Fruit fly (Drosophila melanogaster) whole organism, embryonic: Measurements from ENCODE around the gene Doa.

Experiments used
- ATbp ChIP-seq: fragments of 200-800 bp; sonication (Bioruptor generic); optimal IDR thresholded peaks from 2 replicates; lab custom pipeline; 2017; ENCODE audit warnings: missing biosample characterization, mild to moderate bottlenecking, missing genetic modification characterization, missing genetic modification reagents
- Abd-B ChIP-seq: fragments of 200-800 bp; sonication (Bioruptor generic); optimal IDR thresholded peaks from 2 replicates; lab custom pipeline; 2018; ENCODE audit warnings: missing biosample characterization, mild to moderate bottlenecking, missing genetic modification characterization, moderate library complexity
- B-H1 ChIP-seq: fragments of 200-800 bp; sonication (Bioruptor generic); IDR thresholded peaks from 3 replicates; pipeline ENCODE4 v1.3.6; 2022; ENCODE audit warnings: missing biosample characterization, missing genetic modification characterization
- CG10959 ChIP-seq: fragments of 200-800 bp; sonication (Bioruptor generic); IDR thresholded peaks from 2 replicates; pipeline ENCODE4 v1.3.6; 2022; ENCODE audit warnings: missing biosample characterization, missing genetic modification characterization
- CG11085 ChIP-seq: fragments of 200-800 bp; sonication (Bioruptor generic); IDR thresholded peaks from 2 replicates; pipeline ENCODE4 v1.3.6; 2022; ENCODE audit warnings: missing biosample characterization, missing genetic modification characterization
- CG11093 ChIP-seq: fragments of 200-800 bp; sonication (Bioruptor generic); IDR thresholded peaks from 3 replicates; pipeline ENCODE4 v1.3.6; 2022; ENCODE audit warnings: missing biosample characterization, missing genetic modification characterization
- CG11696 ChIP-seq: fragments of 200-800 bp; sonication (Bioruptor generic); IDR thresholded peaks from 2 replicates; pipeline ENCODE4 v1.3.6; 2022; ENCODE audit warnings: missing biosample characterization, missing genetic modification characterization
- CG12155 ChIP-seq: fragments of 200-800 bp; sonication (Bioruptor generic); optimal IDR thresholded peaks from 3 replicates; lab custom pipeline; 2016; ENCODE audit warnings: missing biosample characterization, missing genetic modification characterization
- CG12391 ChIP-seq: fragments of 200-800 bp; sonication (Bioruptor generic); optimal IDR thresholded peaks from 3 replicates; lab custom pipeline; 2018; ENCODE audit warnings: missing biosample characterization, mild to moderate bottlenecking, missing genetic modification characterization, moderate library complexity
- CG13123 ChIP-seq: fragments of 200-800 bp; sonication (Bioruptor generic); optimal IDR thresholded peaks from 2 replicates; lab custom pipeline; 2016; ENCODE audit warnings: missing biosample characterization, missing genetic modification characterization
- CG1603 ChIP-seq: fragments of 200-800 bp; sonication (Bioruptor generic); optimal IDR thresholded peaks from 2 replicates; lab custom pipeline; 2019; ENCODE audit warnings: missing biosample characterization, mild to moderate bottlenecking, missing genetic modification characterization, moderate library complexity
- CG2129 ChIP-seq: fragments of 200-800 bp; sonication (Bioruptor generic); IDR thresholded peaks from 2 replicates; pipeline ENCODE4 v1.3.6; 2022; ENCODE audit warnings: missing biosample characterization, missing genetic modification characterization; ENCODE audit not compliant: partially characterized antibody
- CG30020 ChIP-seq: fragments of 200-800 bp; optimal IDR thresholded peaks from 2 replicates; lab custom pipeline; 2019; ENCODE audit warnings: missing biosample characterization, mild to moderate bottlenecking, missing genetic modification characterization, moderate library complexity
- CG30431 ChIP-seq: fragments of 200-800 bp; sonication (Bioruptor generic); optimal IDR thresholded peaks from 2 replicates; lab custom pipeline; 2017; ENCODE audit warnings: missing biosample characterization, missing genetic modification characterization
- CG42726 ChIP-seq: fragments of 200-800 bp; sonication (Bioruptor generic); IDR thresholded peaks from 2 replicates; pipeline ENCODE4 v1.3.6; 2022; ENCODE audit warnings: missing biosample characterization, missing genetic modification characterization; ENCODE audit not compliant: partially characterized antibody
- CG4424 ChIP-seq: fragments of 200-800 bp; sonication (Bioruptor generic); optimal IDR thresholded peaks from 3 replicates; lab custom pipeline; 2016; ENCODE audit warnings: missing biosample characterization, missing genetic modification characterization
- CG6254 ChIP-seq: fragments of 200-800 bp; sonication (Bioruptor generic); optimal IDR thresholded peaks from 3 replicates; lab custom pipeline; 2017; ENCODE audit warnings: mild to moderate bottlenecking, missing biosample characterization, missing genetic modification reagents, missing genetic modification characterization
- CG8765 ChIP-seq: fragments of 200-800 bp; sonication (Bioruptor generic); IDR thresholded peaks from 2 replicates; pipeline ENCODE4 v1.3.6; 2022; ENCODE audit warnings: missing biosample characterization, missing genetic modification characterization
- CG8944 ChIP-seq: fragments of 200-800 bp; sonication (Bioruptor generic); optimal IDR thresholded peaks from 3 replicates; lab custom pipeline; 2016; ENCODE audit warnings: missing biosample characterization, missing genetic modification characterization
- CoRest ChIP-seq: fragments of 200-800 bp; sonication (Bioruptor generic); optimal IDR thresholded peaks from 3 replicates; lab custom pipeline; 2018; ENCODE audit warnings: missing biosample characterization, mild to moderate bottlenecking, missing genetic modification characterization, moderate library complexity
- Dip3 ChIP-seq: fragments of 200-800 bp; sonication (Bioruptor generic); optimal IDR thresholded peaks from 3 replicates; lab custom pipeline; 2016; ENCODE audit warnings: missing biosample characterization, missing genetic modification characterization
- Dll ChIP-seq: fragments of 200-800 bp; sonication (Bioruptor generic); IDR thresholded peaks from 4 replicates; pipeline ENCODE4 v1.3.6; 2022; ENCODE audit warnings: missing biosample characterization, missing genetic modification characterization; ENCODE audit not compliant: partially characterized antibody
- Doc3 ChIP-seq: fragments of 200-800 bp; sonication (Bioruptor generic); IDR thresholded peaks from 3 replicates; pipeline ENCODE4 v1.3.6; 2022; ENCODE audit warnings: missing biosample characterization, missing genetic modification characterization; ENCODE audit not compliant: partially characterized antibody
- Elba2 ChIP-seq: fragments of 200-800 bp; sonication (Bioruptor generic); optimal IDR thresholded peaks from 3 replicates; lab custom pipeline; 2016; ENCODE audit warnings: missing biosample characterization, missing genetic modification characterization
- Gsc ChIP-seq: fragments of 200-800 bp; sonication (Bioruptor generic); IDR thresholded peaks from 2 replicates; pipeline ENCODE4 v1.3.6; 2022; ENCODE audit warnings: missing biosample characterization, missing genetic modification characterization
- Hey ChIP-seq: fragments of 200-800 bp; sonication (Bioruptor generic); optimal IDR thresholded peaks from 3 replicates; lab custom pipeline; 2018; ENCODE audit warnings: missing biosample characterization, mild to moderate bottlenecking, missing genetic modification characterization
- Hr39 ChIP-seq: fragments of >200 bp; optimal IDR thresholded peaks from 2 replicates; lab custom pipeline; 2017
- Hsf ChIP-seq: fragments of 200-800 bp; sonication (Bioruptor generic); optimal IDR thresholded peaks from 3 replicates; lab custom pipeline; 2016; ENCODE audit warnings: missing biosample characterization, missing genetic modification characterization
- Lhr ChIP-seq: fragments of 200-800 bp; sonication (Bioruptor generic); optimal IDR thresholded peaks from 3 replicates; lab custom pipeline; 2017; ENCODE audit warnings: mild to moderate bottlenecking, missing biosample characterization, missing genetic modification reagents, missing genetic modification characterization
- NC2α ChIP-seq: fragments of 200-800 bp; sonication (Bioruptor generic); optimal IDR thresholded peaks from 2 replicates; lab custom pipeline; 2016; ENCODE audit warnings: missing biosample characterization, missing genetic modification characterization
- Sin3A ChIP-seq: fragments of >200 bp; optimal IDR thresholded peaks from 2 replicates; lab custom pipeline; 2018
- Tbp ChIP-seq: fragments of >200 bp; optimal IDR thresholded peaks from 2 replicates; lab custom pipeline; 2018; ENCODE audit warnings: missing biosample characterization, missing genetic modification characterization
- Xrp1 ChIP-seq: fragments of 200-800 bp; sonication (Bioruptor generic); IDR thresholded peaks from 2 replicates; pipeline ENCODE4 v1.3.6; 2022; ENCODE audit warnings: missing biosample characterization, missing genetic modification characterization
- ato ChIP-seq: fragments of 200-800 bp; sonication (Bioruptor generic); IDR thresholded peaks from 2 replicates; pipeline ENCODE4 v1.3.6; 2022; ENCODE audit warnings: missing biosample characterization, missing genetic modification characterization; ENCODE audit not compliant: partially characterized antibody
- caup ChIP-seq: fragments of 200-800 bp; sonication (Bioruptor generic); optimal IDR thresholded peaks from 3 replicates; lab custom pipeline; 2017; ENCODE audit warnings: missing biosample characterization, mild to moderate bottlenecking, missing genetic modification characterization, moderate library complexity; ENCODE audit not compliant: severe bottlenecking
- chn ChIP-seq: fragments of 200-800 bp; sonication (Bioruptor generic); optimal IDR thresholded peaks from 2 replicates; lab custom pipeline; 2016; ENCODE audit warnings: missing biosample characterization, missing genetic modification characterization
- da ChIP-seq: fragments of 200-800 bp; sonication (Bioruptor generic); optimal IDR thresholded peaks from 2 replicates; lab custom pipeline; 2016; ENCODE audit warnings: missing biosample characterization, missing genetic modification characterization
- en ChIP-seq: fragments of 200-800 bp; sonication (Bioruptor generic); optimal IDR thresholded peaks from 2 replicates; lab custom pipeline; 2016; ENCODE audit warnings: missing biosample characterization, missing genetic modification characterization
- esg ChIP-seq: fragments of 200-800 bp; sonication (Bioruptor generic); conservative IDR thresholded peaks from 2 replicates; pipeline ENCODE4 v1.3.6; 2022; ENCODE audit warnings: missing biosample characterization, missing genetic modification characterization
- eyg ChIP-seq: fragments of 200-800 bp; sonication (Bioruptor generic); optimal IDR thresholded peaks from 3 replicates; lab custom pipeline; 2016; ENCODE audit warnings: missing biosample characterization, missing genetic modification characterization
- gcm ChIP-seq: fragments of 200-800 bp; sonication (Bioruptor generic); optimal IDR thresholded peaks from 2 replicates; lab custom pipeline; 2019; ENCODE audit warnings: missing biosample characterization, mild to moderate bottlenecking, missing genetic modification characterization, moderate library complexity
- gfzf ChIP-seq: fragments of 200-800 bp; sonication (Bioruptor generic); optimal IDR thresholded peaks from 2 replicates; lab custom pipeline; 2016; ENCODE audit warnings: missing biosample characterization, mild to moderate bottlenecking, missing genetic modification characterization, moderate library complexity
- jigr1 ChIP-seq: fragments of 200-800 bp; sonication (Bioruptor generic); IDR thresholded peaks from 3 replicates; pipeline ENCODE4 v1.3.6; 2022; ENCODE audit warnings: missing biosample characterization, missing genetic modification characterization
- lab ChIP-seq: fragments of 200-800 bp; sonication (Bioruptor generic); optimal IDR thresholded peaks from 3 replicates; lab custom pipeline; 2017; ENCODE audit warnings: missing biosample characterization, missing genetic modification characterization, mild to moderate bottlenecking, moderate library complexity, missing genetic modification reagents
- lbe ChIP-seq: fragments of 200-800 bp; sonication (Bioruptor generic); optimal IDR thresholded peaks from 2 replicates; lab custom pipeline; 2016; ENCODE audit warnings: missing biosample characterization, mild to moderate bottlenecking, missing genetic modification characterization
- lola ChIP-seq, 3 experiments: fragments of >200 bp in 2 of 3; fragments of 200-800 bp in 1 of 3; sonication (Bioruptor generic) in 1 of 3; optimal IDR thresholded peaks; 2 replicates each; lab custom pipeline; 2017 to 2019; ENCODE audit warnings: missing biosample characterization in 3 of 3, missing genetic modification characterization in 3 of 3, mild to moderate bottlenecking in 1 of 3, moderate library complexity in 1 of 3
- pum ChIP-seq: fragments of 200-800 bp; sonication (Bioruptor generic); optimal IDR thresholded peaks from 2 replicates; lab custom pipeline; 2016; ENCODE audit warnings: missing biosample characterization, missing genetic modification characterization
- sd ChIP-seq: fragments of 200-800 bp; sonication (Bioruptor generic); optimal IDR thresholded peaks from 3 replicates; lab custom pipeline; 2018; ENCODE audit warnings: missing biosample characterization, mild to moderate bottlenecking, missing genetic modification characterization, moderate library complexity
- tgo ChIP-seq: fragments of 200-800 bp; sonication (Bioruptor generic); IDR thresholded peaks from 3 replicates; pipeline ENCODE4 v1.3.6; 2022; ENCODE audit warnings: missing biosample characterization, missing genetic modification characterization

Gene Doa

DNA sequence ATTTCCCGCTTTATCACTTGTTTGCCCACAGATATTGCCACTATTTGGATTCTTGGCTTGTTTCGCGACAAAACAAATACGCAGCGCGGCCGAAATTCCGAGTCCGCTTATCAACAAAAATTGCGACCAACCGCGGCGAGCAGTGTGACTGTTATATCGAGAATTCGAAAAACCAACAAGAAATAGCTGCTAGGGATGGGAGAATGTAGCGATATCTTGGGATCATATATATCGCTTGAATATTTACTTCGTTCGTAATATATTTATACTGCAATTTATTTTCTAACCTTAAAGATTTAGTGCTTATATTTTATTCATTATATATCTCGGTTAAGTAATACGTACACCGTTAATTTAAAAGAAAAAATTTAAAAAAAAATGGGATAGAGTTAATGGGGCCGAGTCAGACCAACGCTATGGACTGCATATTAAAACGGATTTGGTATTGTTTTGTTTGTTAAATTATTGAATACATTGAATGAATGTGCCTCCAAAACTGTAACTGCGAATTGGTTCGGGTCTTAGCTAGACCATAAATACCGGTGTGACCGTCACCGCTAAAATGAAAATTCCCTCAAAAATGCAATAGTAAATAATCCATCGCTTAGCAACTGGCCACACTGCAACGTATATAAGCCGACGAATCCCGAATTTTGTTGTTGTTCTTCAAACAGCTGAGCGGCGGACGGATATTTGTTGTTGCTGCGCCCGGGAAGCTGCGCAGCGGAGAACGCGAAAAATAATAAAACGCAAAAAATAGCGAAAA lies 43.1 kb upstream of the Doa start, which contains the start of the genes Apc and spg (continued):
- TF ChIP-seq B-H1 (GFP tag; lab: Robert Waterston, UW) = no peak; the same call in 2 of the 3 replicates
- TF ChIP-seq CG1603 = peak; percentile 69
- TF ChIP-seq CG30020 (tag; lab: Kevin White, UChicago) = peak; percentile 25
- peak; percentile 66 for TF ChIP-seq lab
- TF ChIP-seq CG42726 (GFP tag; lab: Robert Waterston, UW) = peak; percentile 69
- no peak for TF ChIP-seq Elba2 (GFP tag; lab: Kevin White, UChicago)
- peak; percentile 53; the same call in 1 of the 3 replicates for TF ChIP-seq jigr1 (GFP tag; lab: Robert Waterston, UW)
- TF ChIP-seq CG11093 = no peak
- peak; percentile 52 for TF ChIP-seq Xrp1 (GFP tag; lab: Robert Waterston, UW)
- peak; percentile 68 for TF ChIP-seq Doc3 (GFP tag; lab: Robert Waterston, UW)
- TF ChIP-seq NC2α (GFP tag; lab: Kevin White, UChicago) = peak; percentile 76
- TF ChIP-seq CG8944 (GFP tag; lab: Kevin White, UChicago) = no peak
- no peak for TF ChIP-seq pum (GFP tag; lab: Kevin White, UChicago)
- no peak for TF ChIP-seq Gsc (GFP tag; lab: Robert Waterston, UW)
- peak; percentile 60 for TF ChIP-seq CG2129 (GFP tag; lab: Robert Waterston, UW)
- TF ChIP-seq Tbp (GFP tag; lab: Kevin White, UChicago) = peak; percentile 92
- TF ChIP-seq da (GFP tag; lab: Kevin White, UChicago) = peak; percentile 29
- TF ChIP-seq lbe (GFP tag; lab: Kevin White, UChicago) = peak; percentile 16
- TF ChIP-seq ATbp (GFP tag; lab: Kevin White, UChicago) = peak; percentile 72
- TF ChIP-seq CG8765 (GFP tag; lab: Robert Waterston, UW) = no peak
- TF ChIP-seq gcm (GFP tag; lab: Kevin White, UChicago) = peak; percentile 15
- peak; percentile 57 for TF ChIP-seq CG12391
- peak; percentile 22 for TF ChIP-seq en
- no peak for TF ChIP-seq Dip3 (GFP tag; lab: Kevin White, UChicago)
- peak; percentile 79 for TF ChIP-seq Abd-B
- no peak for TF ChIP-seq CG13123 (GFP tag; lab: Kevin White, UChicago)
- peak; percentile 59 for TF ChIP-seq caup
- TF ChIP-seq CG10959 (GFP tag; lab: Robert Waterston, UW) = peak; percentile 45; the same call in 1 of the 2 replicates
- no peak for TF ChIP-seq esg (GFP tag; lab: Robert Waterston, UW)
- TF ChIP-seq ato (GFP tag; lab: Robert Waterston, UW) = no peak; the same call in 1 of the 2 replicates
- TF ChIP-seq Hey (tag; lab: Kevin White, UChicago) = peak; percentile 23
- TF ChIP-seq Hsf (GFP tag; lab: Kevin White, UChicago) = no peak
- peak; percentile 58 for TF ChIP-seq Sin3A (lab: Kevin White, UChicago)
- peak; percentile 93 for TF ChIP-seq sd
- TF ChIP-seq CoRest (tag; lab: Kevin White, UChicago) = peak; percentile 51
- peak; percentile 93 for TF ChIP-seq Dll (GFP tag; lab: Robert Waterston, UW)
- no peak for TF ChIP-seq Hr39
- TF ChIP-seq tgo (GFP tag; lab: Robert Waterston, UW) = no peak
- TF ChIP-seq chn (GFP tag; lab: Kevin White, UChicago) = no peak
- TF ChIP-seq CG12155 (GFP tag; lab: Kevin White, UChicago) = peak; percentile 47
- TF ChIP-seq Lhr (GFP tag; lab: Kevin White, UChicago) = peak; percentile 95
- peak; percentile 20 for TF ChIP-seq eyg (GFP tag; lab: Kevin White, UChicago)
- no peak for TF ChIP-seq CG30431 (GFP tag; lab: Kevin White, UChicago)
- TF ChIP-seq CG11696 (GFP tag; lab: Robert Waterston, UW) = no peak
- peak in 1 of 3 experiments; percentile 43 for TF ChIP-seq lola (GFP tag; optimal IDR thresholded peaks at IDR 0.05; lab: Kevin White, UChicago)
- TF ChIP-seq CG11085 (GFP tag; lab: Robert Waterston, UW) = no peak
- peak; percentile 99 for TF ChIP-seq gfzf (GFP tag; lab: Kevin White, UChicago)
- TF ChIP-seq CG4424 = peak; percentile 12
- TF ChIP-seq CG6254 (GFP tag; lab: Kevin White, UChicago) = no peak
